ENCODE assay signal across 2 worm cellular contexts in genomic region chrIII:8654400-8654980, ce11.
A peak's percentile ranks its signal among the peaks of the same experiment; 100 is the strongest.
TF ChIP-seq lines count a peak whose summit lies in the region.

No protein-coding gene starts in this region.

TF ChIP-seq in whole organism, L1 larva, 84 proteins besides CTCF, POLR2A, EP300 and RAD21 (continued from another document):
- no peak for TF ChIP-seq ets-5 (GFP tag; IDR thresholded peaks at IDR 0.05; lab: Robert Waterston, UW)
- no peak for TF ChIP-seq elt-2 (tag; optimal IDR thresholded peaks at IDR 0.05; lab: Kevin White, UChicago)
- TF ChIP-seq sptf-1 (tag; optimal IDR thresholded peaks at IDR 0.05; lab: Kevin White, UChicago) = no peak
- TF ChIP-seq fkh-8 (tag; optimal IDR thresholded peaks at IDR 0.05; lab: Kevin White, UChicago) = no peak
- peak; percentile 37 for TF ChIP-seq lin-14 (GFP tag; optimal IDR thresholded peaks at IDR 0.05; lab: Kevin White, UChicago)
- peak; percentile 6 for TF ChIP-seq mep-1 (tag; optimal IDR thresholded peaks at IDR 0.05; lab: Kevin White, UChicago)
- TF ChIP-seq dpl-1 (GFP tag; optimal IDR thresholded peaks at IDR 0.05; lab: Kevin White, UChicago) = peak in 1 of 3 experiments; percentile 25
- TF ChIP-seq elt-3 (tag; optimal IDR thresholded peaks at IDR 0.05; lab: Kevin White, UChicago) = peak in 1 of 6 experiments; percentile 24
- TF ChIP-seq unc-130 (tag; optimal IDR thresholded peaks at IDR 0.05; lab: Kevin White, UChicago) = peak; percentile 2
- TF ChIP-seq nhr-20 (tag; optimal IDR thresholded peaks at IDR 0.05; lab: Kevin White, UChicago) = peak; percentile 18
- no peak for TF ChIP-seq skn-1 (tag; optimal IDR thresholded peaks at IDR 0.05; lab: Kevin White, UChicago)
- TF ChIP-seq lin-15B (tag; optimal IDR thresholded peaks at IDR 0.05; lab: Kevin White, UChicago) = no peak
- no peak for TF ChIP-seq egl-13 (tag; optimal IDR thresholded peaks at IDR 0.05; lab: Kevin White, UChicago)
- no peak for TF ChIP-seq efl-1 (optimal IDR thresholded peaks at IDR 0.05; lab: Kevin White, UChicago)
- TF ChIP-seq efl-1 (GFP tag; optimal IDR thresholded peaks at IDR 0.05 in 1 of 2; lab: Kevin White, UChicago) = peak in 1 of 2 experiments; percentile 30
- no peak for TF ChIP-seq C16A3.4 (tag; optimal IDR thresholded peaks at IDR 0.05; lab: Kevin White, UChicago)
- TF ChIP-seq mdl-1 (tag; optimal IDR thresholded peaks at IDR 0.05; lab: Kevin White, UChicago) = no peak
- no peak for TF ChIP-seq zag-1 (tag; optimal IDR thresholded peaks at IDR 0.05; lab: Kevin White, UChicago)
- no peak for TF ChIP-seq lin-39 (tag; optimal IDR thresholded peaks at IDR 0.05; lab: Kevin White, UChicago)
- no peak for TF ChIP-seq jun-1 (tag; optimal IDR thresholded peaks at IDR 0.05; lab: Kevin White, UChicago)
- TF ChIP-seq isw-1 (GFP tag; IDR thresholded peaks at IDR 0.05; lab: Robert Waterston, UW) = no peak
- TF ChIP-seq nhr-71 (tag; optimal IDR thresholded peaks at IDR 0.05; lab: Kevin White, UChicago) = peak; percentile 45
- TF ChIP-seq blmp-1 (tag; optimal IDR thresholded peaks at IDR 0.05; lab: Kevin White, UChicago) = peak; percentile 83
- TF ChIP-seq pag-3 (tag; optimal IDR thresholded peaks at IDR 0.05; lab: Kevin White, UChicago; ENCODE audit: borderline replicate concordance, insufficient read depth) = peak; percentile 11
- no peak for TF ChIP-seq mab-9 (GFP tag; IDR thresholded peaks at IDR 0.05; lab: Robert Waterston, UW)
- TF ChIP-seq aha-1 (tag; optimal IDR thresholded peaks at IDR 0.05; lab: Kevin White, UChicago) = no peak
- no peak for TF ChIP-seq nhr-19 (GFP tag; conservative IDR thresholded peaks at IDR 0.05; lab: Robert Waterston, UW)
- peak; percentile 58 for TF ChIP-seq dsc-1 (tag; optimal IDR thresholded peaks at IDR 0.05; lab: Kevin White, UChicago)
- TF ChIP-seq ceh-63 (GFP tag; optimal IDR thresholded peaks at IDR 0.05; lab: Kevin White, UChicago) = no peak
- TF ChIP-seq ces-1 (GFP tag; optimal IDR thresholded peaks at IDR 0.05; lab: Kevin White, UChicago) = no peak

TF ChIP-seq in whole organism, L2 larva, 48 proteins besides CTCF, POLR2A, EP300 and RAD21 (continued from another document):
- TF ChIP-seq mab-5 (tag; optimal IDR thresholded peaks at IDR 0.05; lab: Kevin White, UChicago) (no peak), Y55F3AM.14 (GFP tag; optimal IDR thresholded peaks at IDR 0.05; lab: Kevin White, UChicago) (no peak), sma-9 (GFP tag; optimal IDR thresholded peaks at IDR 0.05; lab: Kevin White, UChicago) (peak; percentile 56), sma-9 (tag; optimal IDR thresholded peaks at IDR 0.05; lab: Kevin White, UChicago) (no peak), mdl-1 (tag; optimal IDR thresholded peaks at IDR 0.05; lab: Kevin White, UChicago) (no peak), snpc-4 (tag; optimal IDR thresholded peaks at IDR 0.05; lab: Kevin White, UChicago) (no peak), egl-27 (tag; optimal IDR thresholded peaks at IDR 0.05; lab: Kevin White, UChicago) (no peak), aly-2 (tag; optimal IDR thresholded peaks at IDR 0.05; lab: Kevin White, UChicago) (no peak), crh-2 (tag; optimal IDR thresholded peaks at IDR 0.05; lab: Kevin White, UChicago) (peak; percentile 65), ceh-16 (tag; optimal IDR thresholded peaks at IDR 0.05; lab: Kevin White, UChicago) (no peak), unc-55 (GFP tag; optimal IDR thresholded peaks at IDR 0.05; lab: Kevin White, UChicago) (peak; percentile 3), ztf-4 (tag; optimal IDR thresholded peaks at IDR 0.05; lab: Kevin White, UChicago) (peak; percentile 36), unc-62 (GFP tag; optimal IDR thresholded peaks at IDR 0.05; lab: Kevin White, UChicago) (no peak), skn-1 (tag; optimal IDR thresholded peaks at IDR 0.05; lab: Kevin White, UChicago) (no peak), lsy-2 (tag; optimal IDR thresholded peaks at IDR 0.05; lab: Kevin White, UChicago) (peak in 1 of 2 experiments; percentile 40), nhr-6 (tag; optimal IDR thresholded peaks at IDR 0.05; lab: Kevin White, UChicago) (no peak), nhr-12 (tag; optimal IDR thresholded peaks at IDR 0.05; lab: Kevin White, UChicago) (no peak), C34F6.9 (tag; optimal IDR thresholded peaks at IDR 0.05; lab: Kevin White, UChicago) (peak; percentile 25), sem-4 (tag; optimal IDR thresholded peaks at IDR 0.05; lab: Kevin White, UChicago) (peak; percentile 17), nhr-10 (tag; optimal IDR thresholded peaks at IDR 0.05; lab: Kevin White, UChicago) (no peak), ztf-1 (GFP tag; conservative IDR thresholded peaks at IDR 0.05; lab: Robert Waterston, UW) (no peak), nhr-21 (tag; optimal IDR thresholded peaks at IDR 0.05; lab: Kevin White, UChicago) (no peak), ama-1 (optimal IDR thresholded peaks at IDR 0.05; lab: Kevin White, UChicago) (no peak), mbf-1 (tag; optimal IDR thresholded peaks at IDR 0.05; lab: Kevin White, UChicago) (no peak), gmeb-1 (tag; optimal IDR thresholded peaks at IDR 0.05; lab: Kevin White, UChicago) (no peak), peb-1 (tag; optimal IDR thresholded peaks at IDR 0.05; lab: Kevin White, UChicago) (no peak), F13H6.1 (tag; optimal IDR thresholded peaks at IDR 0.05; lab: Kevin White, UChicago) (peak; percentile 73), R02D3.7 (tag; optimal IDR thresholded peaks at IDR 0.05; lab: Kevin White, UChicago) (no peak), elt-3 (tag; optimal IDR thresholded peaks at IDR 0.05; lab: Kevin White, UChicago) (no peak)
